Worm (Caenorhabditis elegans) whole organism, L4/young adult: Measurements from ENCODE around the gene D2063.1.

Experiments used
- W03F9.2 ChIP-seq: fragments of 150-350 bp; optimal IDR thresholded peaks from 2 replicates; lab custom pipeline; 2014; ENCODE audit warnings: missing biosample characterization, missing genetic modification characterization
- him-1 ChIP-seq: sonication (generic microtip); optimal IDR thresholded peaks from 2 replicates; lab custom pipeline; 2016; ENCODE audit warnings: missing genotype, missing genetic modification reagents, missing genetic modification characterization, missing compliant biosample characterization

ce11 chrV:4315057-4315456, 11.9 kb upstream of the D2063.1 start, which contains the start of gene srh-192:
- no peak for TF ChIP-seq him-1
- TF ChIP-seq W03F9.2 (tag; lab: Kevin White, UChicago) = no peak
